Worm (Caenorhabditis elegans): ENCODE data around the gene cpb-1.

The cpb-1 gene

ce11 chrIII:9336807-9337206 is 14.7 kb downstream of the cpb-1 start:
- no peak for TF ChIP-seq crh-2 (tag; optimal IDR thresholded peaks at IDR 0.05)
- no peak for TF ChIP-seq nhr-23 (tag; optimal IDR thresholded peaks at IDR 0.05)
- no peak for TF ChIP-seq nhr-6 (tag; optimal IDR thresholded peaks at IDR 0.05)
- TF ChIP-seq unc-55 (GFP tag; optimal IDR thresholded peaks at IDR 0.05), result no peak
- no peak for TF ChIP-seq sma-3 (GFP tag; optimal IDR thresholded peaks at IDR 0.05)
- TF ChIP-seq zag-1 (tag; optimal IDR thresholded peaks at IDR 0.05), result no peak
- no peak for TF ChIP-seq aly-2 (tag; optimal IDR thresholded peaks at IDR 0.05)
- TF ChIP-seq dmd-4 (tag; optimal IDR thresholded peaks at IDR 0.05), result no peak
- TF ChIP-seq alr-1 (tag; optimal IDR thresholded peaks at IDR 0.05), result no peak
- no peak for TF ChIP-seq sem-4 (tag; optimal IDR thresholded peaks at IDR 0.05)
- no peak for TF ChIP-seq lin-39 (tag; optimal IDR thresholded peaks at IDR 0.05)
- no peak for TF ChIP-seq nhr-129 (tag; optimal IDR thresholded peaks at IDR 0.05)
- TF ChIP-seq gmeb-1 (tag; optimal IDR thresholded peaks at IDR 0.05), result no peak
- no peak for TF ChIP-seq ceh-16 (tag; optimal IDR thresholded peaks at IDR 0.05)
- no peak for TF ChIP-seq Y55F3AM.14 (GFP tag; optimal IDR thresholded peaks at IDR 0.05)
- no peak for TF ChIP-seq F13H6.1 (tag; optimal IDR thresholded peaks at IDR 0.05)
- no peak for TF ChIP-seq unc-62 (GFP tag; optimal IDR thresholded peaks at IDR 0.05)
- no peak for TF ChIP-seq lin-11 (tag; optimal IDR thresholded peaks at IDR 0.05)
- TF ChIP-seq fos-1 (tag; optimal IDR thresholded peaks at IDR 0.05), result no peak

- TF ChIP-seq mbf-1 (tag; optimal IDR thresholded peaks at IDR 0.05) (no peak), C34F6.9 (tag; optimal IDR thresholded peaks at IDR 0.05) (no peak), nhr-237 (tag; optimal IDR thresholded peaks at IDR 0.05) (no peak)
Observed at ce11 chrIII:9337968-9338367, 15.9 kb downstream of the cpb-1 start.

DNA sequence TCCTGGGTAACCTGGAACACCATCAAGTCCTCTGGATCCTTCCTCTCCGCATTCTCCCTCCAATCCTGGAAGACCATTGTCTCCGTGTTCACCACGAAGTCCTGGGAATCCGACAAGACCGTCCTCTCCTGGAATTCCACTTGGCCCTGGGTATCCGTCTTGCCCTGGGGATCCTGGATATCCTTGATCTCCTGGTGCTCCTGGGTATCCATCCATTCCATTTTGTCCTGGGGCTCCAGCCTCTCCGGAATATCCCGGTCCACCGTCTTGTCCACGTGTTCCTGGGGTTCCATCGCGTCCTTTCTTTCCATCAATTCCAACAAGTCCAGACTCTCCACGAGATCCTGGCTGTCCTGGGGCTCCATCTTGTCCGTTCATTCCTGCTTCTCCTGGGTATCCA is 17.9 kb downstream of the cpb-1 start:
- TF ChIP-seq nhr-21 (tag; optimal IDR thresholded peaks at IDR 0.05), result no peak
- TF ChIP-seq nhr-6 (tag; optimal IDR thresholded peaks at IDR 0.05), result no peak
- no peak for TF ChIP-seq zag-1 (tag; optimal IDR thresholded peaks at IDR 0.05)
- TF ChIP-seq dmd-4 (tag; optimal IDR thresholded peaks at IDR 0.05), result no peak
- no peak for TF ChIP-seq sma-3 (GFP tag; optimal IDR thresholded peaks at IDR 0.05)
- no peak for TF ChIP-seq nhr-25 (tag; optimal IDR thresholded peaks at IDR 0.05)
- TF ChIP-seq unc-62 (GFP tag; optimal IDR thresholded peaks at IDR 0.05), result no peak
- no peak for TF ChIP-seq mbf-1 (tag; optimal IDR thresholded peaks at IDR 0.05)
- TF ChIP-seq skn-1 (tag; optimal IDR thresholded peaks at IDR 0.05), result no peak
- TF ChIP-seq C34F6.9 (tag; optimal IDR thresholded peaks at IDR 0.05), result no peak
- TF ChIP-seq elt-3 (tag; optimal IDR thresholded peaks at IDR 0.05), result no peak
- no peak for TF ChIP-seq mdl-1 (tag; optimal IDR thresholded peaks at IDR 0.05)
- TF ChIP-seq lin-13 (GFP tag; optimal IDR thresholded peaks at IDR 0.05), result no peak
- TF ChIP-seq nhr-10 (tag; optimal IDR thresholded peaks at IDR 0.05), result no peak
- no peak for TF ChIP-seq F13H6.1 (tag; optimal IDR thresholded peaks at IDR 0.05)
- no peak for TF ChIP-seq ztf-4 (tag; optimal IDR thresholded peaks at IDR 0.05)
- no peak for TF ChIP-seq ztf-11 (tag; optimal IDR thresholded peaks at IDR 0.05)
- no peak for TF ChIP-seq lsy-2 (tag; optimal IDR thresholded peaks at IDR 0.05)
- TF ChIP-seq aly-2 (tag; optimal IDR thresholded peaks at IDR 0.05), result no peak
- TF ChIP-seq ZK546.5 (tag; optimal IDR thresholded peaks at IDR 0.05), result no peak

DNA sequence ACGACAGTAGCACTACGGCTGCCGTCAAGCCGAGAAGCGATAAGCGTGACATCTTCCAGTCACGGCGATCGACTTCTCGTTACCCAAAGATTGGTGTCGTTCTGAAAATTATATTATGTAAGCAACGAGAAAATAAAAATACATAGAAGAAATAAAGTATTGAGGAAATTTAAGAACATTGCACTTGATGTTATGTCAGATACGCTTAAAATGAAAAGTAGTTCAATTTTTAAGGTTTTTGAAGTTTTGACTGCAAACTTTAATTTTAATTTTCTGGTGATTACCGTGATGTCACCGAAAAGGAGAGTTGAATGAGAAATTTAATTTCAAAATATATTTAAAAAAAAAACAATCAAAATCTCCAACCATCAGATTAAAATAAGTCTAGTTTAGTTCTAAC is 22.2 kb downstream of the cpb-1 start, which contains the start of gene emb-9:
emb-9 (minus strand) TSS at position 101 of the 400 bp plus-strand sequence.
- TF ChIP-seq ztf-11 (tag; optimal IDR thresholded peaks at IDR 0.05) (no peak), nhr-129 (tag; optimal IDR thresholded peaks at IDR 0.05) (no peak), peb-1 (tag; optimal IDR thresholded peaks at IDR 0.05) (no peak), nhr-6 (tag; optimal IDR thresholded peaks at IDR 0.05) (no peak), dmd-4 (tag; optimal IDR thresholded peaks at IDR 0.05) (no peak)

DNA sequence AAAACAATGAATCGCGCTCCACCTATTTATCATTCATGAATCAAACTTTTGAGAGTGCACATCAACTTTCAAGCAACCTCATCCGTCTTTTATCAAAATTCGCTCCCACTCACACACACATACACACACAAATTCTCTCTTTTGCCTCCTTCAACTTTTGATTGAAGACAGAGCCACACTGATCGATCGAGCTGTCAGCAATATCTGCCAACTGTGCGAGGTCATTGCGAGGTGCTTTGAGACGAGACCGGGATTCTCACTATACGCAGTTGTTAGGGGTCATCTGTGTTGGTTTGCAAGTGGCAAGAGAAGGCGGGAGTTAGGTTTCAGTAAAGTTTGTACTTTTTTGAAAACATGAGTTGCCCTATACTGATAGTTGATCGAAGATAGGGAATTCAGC is 24.0 kb downstream of the cpb-1 start:
- TF ChIP-seq unc-39 (tag; optimal IDR thresholded peaks at IDR 0.05) (no peak), F13H6.1 (tag; optimal IDR thresholded peaks at IDR 0.05) (peak; percentile 36), nhr-129 (tag; optimal IDR thresholded peaks at IDR 0.05) (peak; percentile 49)

ce11 chrIII:9346722-9347121 is 24.6 kb downstream of the cpb-1 start:
- TF ChIP-seq sma-3 (GFP tag; optimal IDR thresholded peaks at IDR 0.05) (no peak), elt-1 (tag; optimal IDR thresholded peaks at IDR 0.05) (no peak), egl-27 (tag; optimal IDR thresholded peaks at IDR 0.05) (no peak), nhr-129 (tag; optimal IDR thresholded peaks at IDR 0.05) (peak; percentile 8), unc-55 (GFP tag; optimal IDR thresholded peaks at IDR 0.05) (no peak), Y55F3AM.14 (GFP tag; optimal IDR thresholded peaks at IDR 0.05) (no peak), ceh-82 (tag; optimal IDR thresholded peaks at IDR 0.05) (no peak), ztf-1 (GFP tag; conservative IDR thresholded peaks at IDR 0.05) (no peak), ztf-4 (tag; optimal IDR thresholded peaks at IDR 0.05) (no peak), sma-9 (GFP tag; optimal IDR thresholded peaks at IDR 0.05) (peak; percentile 9), sma-9 (tag; optimal IDR thresholded peaks at IDR 0.05) (no peak), nhr-11 (tag; optimal IDR thresholded peaks at IDR 0.05) (no peak), ztf-11 (tag; optimal IDR thresholded peaks at IDR 0.05) (no peak), dmd-4 (tag; optimal IDR thresholded peaks at IDR 0.05) (no peak), gmeb-1 (tag; optimal IDR thresholded peaks at IDR 0.05) (no peak), crh-2 (tag; optimal IDR thresholded peaks at IDR 0.05) (no peak)
